Fruit fly (Drosophila melanogaster) whole organism, pupa: ENCODE results near the gene CG17782.

Source experiments
- CG10348 ChIP-seq: fragments of 200-800 bp; sonication (Bioruptor generic); IDR thresholded peaks from 2 replicates; pipeline ENCODE4 v1.3.6; 2022; ENCODE audit warnings: missing biosample characterization, missing genetic modification characterization
- CG12605 ChIP-seq: fragments of 200-800 bp; sonication (Bioruptor generic); IDR thresholded peaks from 2 replicates; pipeline ENCODE4 v1.3.6; 2022; ENCODE audit warnings: missing biosample characterization, missing genetic modification characterization
- CG13204 ChIP-seq: fragments of 200-800 bp; sonication (Bioruptor generic); optimal IDR thresholded peaks from 2 replicates; lab custom pipeline; 2018; ENCODE audit warnings: missing biosample characterization, mild to moderate bottlenecking, missing genetic modification characterization, moderate library complexity
- CG14655 ChIP-seq: fragments of 200-800 bp; sonication (Bioruptor generic); optimal IDR thresholded peaks from 3 replicates; lab custom pipeline; 2017; ENCODE audit warnings: mild to moderate bottlenecking, missing biosample characterization, missing genetic modification reagents, missing genetic modification characterization
- CG15710 ChIP-seq: fragments of 200-800 bp; sonication (Bioruptor generic); optimal IDR thresholded peaks from 2 replicates; lab custom pipeline; 2018; ENCODE audit warnings: missing biosample characterization, mild to moderate bottlenecking, missing genetic modification characterization, moderate library complexity
- CG17806 ChIP-seq: fragments of 200-800 bp; sonication (Bioruptor generic); optimal IDR thresholded peaks from 2 replicates; lab custom pipeline; 2018; ENCODE audit warnings: missing biosample characterization, mild to moderate bottlenecking, missing genetic modification characterization, moderate library complexity
- CG32121 ChIP-seq: fragments of 200-800 bp; sonication (Bioruptor generic); IDR thresholded peaks from 2 replicates; pipeline ENCODE4 v1.3.6; 2022; ENCODE audit warnings: missing biosample characterization, missing genetic modification characterization
- CG34367 ChIP-seq: fragments of 200-800 bp; sonication (Bioruptor generic); optimal IDR thresholded peaks from 2 replicates; lab custom pipeline; 2018; ENCODE audit warnings: missing biosample characterization, mild to moderate bottlenecking, missing genetic modification characterization
- CG4496 ChIP-seq: fragments of 200-800 bp; sonication (Bioruptor generic); IDR thresholded peaks from 3 replicates; pipeline ENCODE4 v1.3.6; 2022; ENCODE audit warnings: missing biosample characterization, missing genetic modification characterization
- CG8159 ChIP-seq: fragments of 200-800 bp; sonication (Bioruptor generic); optimal IDR thresholded peaks from 3 replicates; lab custom pipeline; 2018; ENCODE audit warnings: missing biosample characterization, mild to moderate bottlenecking, missing genetic modification characterization, moderate library complexity
- CG8301 ChIP-seq: fragments of 200-800 bp; sonication (Bioruptor generic); optimal IDR thresholded peaks from 2 replicates; lab custom pipeline; 2018; ENCODE audit warnings: missing biosample characterization, mild to moderate bottlenecking, missing genetic modification characterization
- CG9948 ChIP-seq: fragments of 200-800 bp; sonication (Bioruptor generic); optimal IDR thresholded peaks from 2 replicates; lab custom pipeline; 2018; ENCODE audit warnings: missing biosample characterization, mild to moderate bottlenecking, missing genetic modification characterization, moderate library complexity
- D1 ChIP-seq: fragments of 200-800 bp; sonication (Bioruptor generic); optimal IDR thresholded peaks from 2 replicates; lab custom pipeline; 2018; ENCODE audit warnings: missing biosample characterization, mild to moderate bottlenecking, missing genetic modification characterization, moderate library complexity
- EcR ChIP-seq: fragments of 200-800 bp; sonication (Bioruptor generic); optimal IDR thresholded peaks from 3 replicates; lab custom pipeline; 2019; ENCODE audit warnings: missing biosample characterization, missing genetic modification characterization, mild to moderate bottlenecking, moderate library complexity, missing genetic modification reagents
- Ets98B ChIP-seq: fragments of 200-800 bp; sonication (Bioruptor generic); IDR thresholded peaks from 2 replicates; pipeline ENCODE4 v1.3.6; 2022; ENCODE audit warnings: missing biosample characterization, missing genetic modification characterization
- Pif1A ChIP-seq: fragments of 200-800 bp; sonication (Bioruptor generic); optimal IDR thresholded peaks from 3 replicates; lab custom pipeline; 2016; ENCODE audit warnings: missing biosample characterization, missing genetic modification characterization
- Pif1B ChIP-seq: fragments of 200-800 bp; sonication (Bioruptor generic); optimal IDR thresholded peaks from 3 replicates; lab custom pipeline; 2016; ENCODE audit warnings: missing biosample characterization, missing genetic modification characterization
- Snoo ChIP-seq: fragments of 200-800 bp; sonication (Bioruptor generic); optimal IDR thresholded peaks from 3 replicates; lab custom pipeline; 2017; ENCODE audit warnings: missing biosample characterization, mild to moderate bottlenecking, missing genetic modification characterization, inconsistent platforms
- fd96Ca ChIP-seq: fragments of 200-800 bp; sonication (Bioruptor generic); IDR thresholded peaks from 3 replicates; pipeline ENCODE4 v1.3.6; 2022; ENCODE audit warnings: missing biosample characterization, missing genetic modification characterization
- gl ChIP-seq: fragments of 200-800 bp; sonication (Bioruptor generic); optimal IDR thresholded peaks from 2 replicates; lab custom pipeline; 2018; ENCODE audit warnings: missing biosample characterization, mild to moderate bottlenecking, missing genetic modification characterization

CG17782 gene

dm6 chr3R:24359957-24360356 is 12.6 kb downstream of the CG17782 start, which contains the start of gene CG18528:
Gene CG18528, minus strand, starts transcription at chr3R:24360144.
- no peak for TF ChIP-seq CG9948 (tag; lab: Kevin White, UChicago)

dm6 chr3R:24357698-24358097 is 14.9 kb downstream of the CG17782 start, which contains the start of gene Golgin84:
Gene Golgin84, minus strand, starts transcription at chr3R:24357938.
- TF ChIP-seq EcR (GFP tag; lab: Kevin White, UChicago): no peak
- TF ChIP-seq CG32121 (GFP tag; lab: Robert Waterston, UW): no peak
- no peak for TF ChIP-seq CG8301 (tag; lab: Kevin White, UChicago)
- TF ChIP-seq CG17806: no peak
- no peak for TF ChIP-seq Pif1A (GFP tag; lab: Kevin White, UChicago)
- TF ChIP-seq CG15710 (tag; lab: Kevin White, UChicago): no peak
- TF ChIP-seq Snoo (tag; lab: Kevin White, UChicago): no peak
- TF ChIP-seq fd96Ca: no peak
- no peak for TF ChIP-seq gl (tag; lab: Kevin White, UChicago)

- TF ChIP-seq CG8301 (tag; lab: Kevin White, UChicago) (no peak), gl (tag; lab: Kevin White, UChicago) (no peak), CG12605 (no peak), Pif1A (GFP tag; lab: Kevin White, UChicago) (no peak), CG17806 (no peak), Snoo (tag; lab: Kevin White, UChicago) (no peak), Ets98B (GFP tag; lab: Robert Waterston, UW) (no peak), CG8159 (no peak), CG34367 (tag; lab: Kevin White, UChicago) (no peak), CG10348 (GFP tag; lab: Robert Waterston, UW) (no peak), CG9948 (tag; lab: Kevin White, UChicago) (no peak), CG13204 (GFP tag; lab: Kevin White, UChicago) (no peak), CG15710 (tag; lab: Kevin White, UChicago) (no peak), Pif1B (no peak), D1 (tag; lab: Kevin White, UChicago) (no peak), CG32121 (GFP tag; lab: Robert Waterston, UW) (no peak), CG4496 (GFP tag; lab: Robert Waterston, UW) (no peak)
Measured at dm6 chr3R:24353448-24353847, 19.1 kb downstream of the CG17782 start.

dm6 chr3R:24348420-24349190 is 24.0 kb downstream of the CG17782 start, which contains the start of the genes CG5746 and CG6454:
Gene CG5746, minus strand, starts transcription at chr3R:24348791.
Gene CG6454, plus strand, starts transcription at chr3R:24349182.
- 0 out of 3 replicates have a peak, but pooled peaks have one; percentile 12 for TF ChIP-seq CG4496 (GFP tag; lab: Robert Waterston, UW)
- no peak for TF ChIP-seq CG32121 (GFP tag; lab: Robert Waterston, UW)
- TF ChIP-seq CG15710 (tag; lab: Kevin White, UChicago): peak; percentile 38
- TF ChIP-seq CG8159: no peak
- no peak for TF ChIP-seq CG12605
- TF ChIP-seq CG8301 (tag; lab: Kevin White, UChicago): no peak

dm6 chr3R:24341251-24341650 is 31.3 kb downstream of the CG17782 start, which contains the start of gene Ms:
Gene Ms, plus strand, starts transcription at chr3R:24341551.
- TF ChIP-seq CG9948 (tag; lab: Kevin White, UChicago) (no peak), gl (tag; lab: Kevin White, UChicago) (no peak), CG12605 (peak; percentile 37; the same call in 1 of the 2 replicates)
- TF ChIP-seq, all 21 proteins: peak for 1

- TF ChIP-seq CG14655 (GFP tag; lab: Kevin White, UChicago): no peak
- TF ChIP-seq CG17806: no peak
- TF ChIP-seq Pif1B: no peak
- no peak for TF ChIP-seq EcR (GFP tag; lab: Kevin White, UChicago)
- no peak for TF ChIP-seq CG10348 (GFP tag; lab: Robert Waterston, UW)
- no peak for TF ChIP-seq gl (tag; lab: Kevin White, UChicago)
- no peak for TF ChIP-seq CG9948 (tag; lab: Kevin White, UChicago)
- TF ChIP-seq, all 21 proteins: peak for 0
Measured at dm6 chr3R:24336622-24337021, 35.9 kb downstream of the CG17782 start, which contains the start of gene CG6432. Gene CG6432, plus strand, starts transcription at chr3R:24336922.

- TF ChIP-seq fd96Ca: peak; percentile 41; the same call in 1 of the 3 replicates
- TF ChIP-seq Pif1B: no peak
- peak; percentile 35; the same call in 1 of the 3 replicates for TF ChIP-seq CG4496 (GFP tag; lab: Robert Waterston, UW)
Measured at dm6 chr3R:24333182-24333808, 39.3 kb downstream of the CG17782 start, which contains the start of the genes Rrp5 and Dis3. Gene Rrp5, minus strand, starts transcription at chr3R:24333316. Gene Dis3, plus strand, starts transcription at chr3R:24333433.
